Fruit fly (Drosophila melanogaster) whole organism, embryonic: ENCODE measurements around the gene Rtca.

Experiments
- Awh ChIP-seq: fragments of 200-800 bp; sonication (Bioruptor generic); IDR thresholded peaks from 2 replicates; pipeline ENCODE4, ENCODE4 v1.3.6; 2022; ENCODE audit warnings: missing biosample characterization, missing genetic modification characterization
- B-H1 ChIP-seq: fragments of 200-800 bp; sonication (Bioruptor generic); IDR thresholded peaks from 3 replicates; pipeline ENCODE4 v1.3.6; 2022; ENCODE audit warnings: missing biosample characterization, missing genetic modification characterization
- C15 ChIP-seq: fragments of 200-800 bp; sonication (Bioruptor generic); IDR thresholded peaks from 3 replicates; pipeline ENCODE4 v1.3.6; 2022; ENCODE audit warnings: missing biosample characterization, missing genetic modification characterization
- CG11504 ChIP-seq: fragments of 200-800 bp; sonication (Bioruptor generic); optimal IDR thresholded peaks from 3 replicates; lab custom pipeline; 2019; ENCODE audit warnings: missing biosample characterization, mild to moderate bottlenecking, missing genetic modification characterization, moderate library complexity
- CG12219 ChIP-seq: fragments of 200-800 bp; sonication (Bioruptor generic); optimal IDR thresholded peaks from 3 replicates; lab custom pipeline; 2018; ENCODE audit warnings: missing biosample characterization, mild to moderate bottlenecking, missing genetic modification characterization
- CG15011 ChIP-seq: fragments of 200-800 bp; sonication (Bioruptor generic); optimal IDR thresholded peaks from 3 replicates; lab custom pipeline; 2018; ENCODE audit warnings: missing biosample characterization, mild to moderate bottlenecking, missing genetic modification characterization
- CG16813 ChIP-seq: fragments of 200-800 bp; sonication (Bioruptor generic); IDR thresholded peaks from 3 replicates; pipeline ENCODE4 v1.3.6; 2022; ENCODE audit warnings: missing biosample characterization, missing genetic modification characterization; ENCODE audit not compliant: partially characterized antibody
- CG16863 ChIP-seq: fragments of 200-800 bp; sonication (Bioruptor generic); optimal IDR thresholded peaks from 3 replicates; lab custom pipeline; 2016; ENCODE audit warnings: missing biosample characterization, missing genetic modification characterization
- CG17328 ChIP-seq: fragments of 200-800 bp; sonication (Bioruptor generic); IDR thresholded peaks from 2 replicates; pipeline ENCODE4 v1.3.6; 2022; ENCODE audit warnings: missing biosample characterization, missing genetic modification characterization
- CG17829 ChIP-seq: fragments of 200-800 bp; optimal IDR thresholded peaks from 2 replicates; lab custom pipeline; 2019; ENCODE audit warnings: missing biosample characterization, mild to moderate bottlenecking, missing genetic modification characterization, moderate library complexity
- CG18262 ChIP-seq: fragments of 200-800 bp; optimal IDR thresholded peaks from 3 replicates; lab custom pipeline; 2019; ENCODE audit warnings: missing biosample characterization, mild to moderate bottlenecking, missing genetic modification characterization, moderate library complexity
- CG18476 ChIP-seq: fragments of 200-800 bp; sonication (Bioruptor generic); optimal IDR thresholded peaks from 2 replicates; lab custom pipeline; 2016; ENCODE audit warnings: missing biosample characterization, mild to moderate bottlenecking, missing genetic modification characterization
- CG2202 ChIP-seq: fragments of 200-800 bp; sonication (Bioruptor generic); optimal IDR thresholded peaks from 2 replicates; lab custom pipeline; 2018; ENCODE audit warnings: missing biosample characterization, mild to moderate bottlenecking, missing genetic modification characterization
- CG4360 ChIP-seq: fragments of 200-800 bp; sonication (Bioruptor generic); IDR thresholded peaks from 2 replicates; pipeline ENCODE4 v1.3.6; 2022; ENCODE audit warnings: missing biosample characterization, missing genetic modification characterization
- CG5953 ChIP-seq: fragments of 200-800 bp; sonication (Bioruptor generic); IDR thresholded peaks from 2 replicates; pipeline ENCODE4 v1.3.6; 2022; ENCODE audit warnings: missing biosample characterization, missing genetic modification characterization
- CG6654 ChIP-seq: fragments of 200-800 bp; sonication (Bioruptor generic); optimal IDR thresholded peaks from 2 replicates; lab custom pipeline; 2017; ENCODE audit warnings: missing biosample characterization, mild to moderate bottlenecking, missing genetic modification characterization
- CG6765 ChIP-seq: fragments of 200-800 bp; sonication (Bioruptor generic); optimal IDR thresholded peaks from 3 replicates; lab custom pipeline; 2017; ENCODE audit warnings: missing biosample characterization, mild to moderate bottlenecking, missing genetic modification characterization
- CG7786 ChIP-seq: fragments of 200-800 bp; sonication (Bioruptor generic); optimal IDR thresholded peaks from 2 replicates; lab custom pipeline; 2016; ENCODE audit warnings: missing biosample characterization, missing genetic modification characterization
- CG7963 ChIP-seq: fragments of 200-800 bp; sonication (Bioruptor generic); IDR thresholded peaks from 3 replicates; pipeline ENCODE4 v1.3.6; 2022; ENCODE audit warnings: missing biosample characterization, missing genetic modification characterization; ENCODE audit not compliant: partially characterized antibody
- CG8290 ChIP-seq, 3 experiments: fragments of 200-800 bp; sonication (Bioruptor generic); optimal IDR thresholded peaks; 2 replicates each; lab custom pipeline; 2016 to 2019; ENCODE audit warnings: missing biosample characterization in 3 of 3, missing genetic modification characterization in 3 of 3, mild to moderate bottlenecking in 2 of 3, moderate library complexity in 1 of 3
- Chrac-16 ChIP-seq: fragments of 200-800 bp; sonication (Bioruptor generic); optimal IDR thresholded peaks from 3 replicates; lab custom pipeline; 2016; ENCODE audit warnings: missing biosample characterization, missing genetic modification characterization
- CkIIα-i1 ChIP-seq: fragments of 200-800 bp; sonication (Bioruptor generic); IDR thresholded peaks from 2 replicates; pipeline ENCODE4 v1.3.6; 2022; ENCODE audit warnings: missing biosample characterization, missing genetic modification characterization
- CrebB ChIP-seq: fragments of 200-800 bp; sonication (Bioruptor generic); optimal IDR thresholded peaks from 3 replicates; lab custom pipeline; 2018; ENCODE audit warnings: missing biosample characterization, mild to moderate bottlenecking, missing genetic modification characterization
- Dfd ChIP-seq, 2 experiments: fragments of >200 bp; optimal IDR thresholded peaks; 2 replicates each; lab custom pipeline; 2017; ENCODE audit warnings: missing biosample characterization in 2 of 2, missing genetic modification characterization in 2 of 2
- Dip2 ChIP-seq: fragments of 200-800 bp; sonication (Bioruptor generic); IDR thresholded peaks from 2 replicates; pipeline ENCODE4 v1.3.6; 2022; ENCODE audit warnings: missing biosample characterization, missing genetic modification characterization
- Doc3 ChIP-seq: fragments of 200-800 bp; sonication (Bioruptor generic); IDR thresholded peaks from 3 replicates; pipeline ENCODE4 v1.3.6; 2022; ENCODE audit warnings: missing biosample characterization, missing genetic modification characterization; ENCODE audit not compliant: partially characterized antibody
- Fer2 ChIP-seq: fragments of 200-800 bp; sonication (Bioruptor generic); optimal IDR thresholded peaks from 2 replicates; lab custom pipeline; 2018; ENCODE audit warnings: missing biosample characterization, mild to moderate bottlenecking, missing genetic modification characterization, moderate library complexity
- HHEX ChIP-seq: fragments of 200-800 bp; sonication (Bioruptor generic); optimal IDR thresholded peaks from 3 replicates; lab custom pipeline; 2017; ENCODE audit warnings: missing biosample characterization, mild to moderate bottlenecking, missing genetic modification characterization, missing genetic modification reagents
- Hmr ChIP-seq: fragments of 200-800 bp; sonication (Bioruptor generic); optimal IDR thresholded peaks from 3 replicates; lab custom pipeline; 2017; ENCODE audit warnings: mild to moderate bottlenecking, missing biosample characterization, missing genetic modification reagents, missing genetic modification characterization
- MBD-R2 ChIP-seq: fragments of 200-800 bp; sonication (Bioruptor generic); IDR thresholded peaks from 2 replicates; pipeline ENCODE4 v1.3.6; 2022; ENCODE audit warnings: missing biosample characterization, missing genetic modification characterization
- NfI ChIP-seq: fragments of 200-800 bp; sonication (Bioruptor generic); optimal IDR thresholded peaks from 3 replicates; lab custom pipeline; 2018; ENCODE audit warnings: missing biosample characterization, mild to moderate bottlenecking, missing genetic modification characterization, moderate library complexity
- danr ChIP-seq: fragments of 200-800 bp; sonication (Bioruptor generic); IDR thresholded peaks from 2 replicates; pipeline ENCODE4 v1.3.6; 2022; ENCODE audit warnings: missing biosample characterization, missing genetic modification characterization
- dpn ChIP-seq, 2 experiments: fragments of 200-800 bp; sonication (Bioruptor generic); optimal IDR thresholded peaks; 3 replicates each; lab custom pipeline; 2016; ENCODE audit warnings: missing biosample characterization in 2 of 2, missing genetic modification characterization in 2 of 2
- exex ChIP-seq: fragments of 200-800 bp; sonication (Bioruptor generic); optimal IDR thresholded peaks from 4 replicates; lab custom pipeline; 2018; ENCODE audit warnings: missing biosample characterization, mild to moderate bottlenecking, missing genetic modification characterization, moderate library complexity
- fd64A ChIP-seq: fragments of 200-800 bp; sonication (Bioruptor generic); optimal IDR thresholded peaks from 3 replicates; lab custom pipeline; 2018; ENCODE audit warnings: missing biosample characterization, mild to moderate bottlenecking, missing genetic modification characterization
- ftz-f1 ChIP-seq: fragments of 200-800 bp; sonication (Bioruptor generic); optimal IDR thresholded peaks from 2 replicates; lab custom pipeline; 2016; ENCODE audit warnings: missing biosample characterization, missing genetic modification characterization
- ham ChIP-seq: fragments of 200-800 bp; sonication (Bioruptor generic); IDR thresholded peaks from 2 replicates; pipeline ENCODE4 v1.3.6; 2022; ENCODE audit warnings: missing biosample characterization, missing genetic modification characterization
- hb ChIP-seq: fragments of 200-800 bp; sonication (Bioruptor generic); IDR thresholded peaks from 3 replicates; pipeline ENCODE4 v1.3.6; 2022; ENCODE audit warnings: missing biosample characterization, missing genetic modification characterization; ENCODE audit not compliant: partially characterized antibody
- ind ChIP-seq: fragments of 200-800 bp; sonication (Bioruptor generic); optimal IDR thresholded peaks from 3 replicates; lab custom pipeline; 2016; ENCODE audit warnings: missing biosample characterization, missing genetic modification characterization
- ken ChIP-seq: fragments of 200-800 bp; sonication (Bioruptor generic); IDR thresholded peaks from 3 replicates; pipeline ENCODE4 v1.3.6; 2022; ENCODE audit warnings: missing biosample characterization, missing genetic modification characterization
- lbe ChIP-seq: fragments of 200-800 bp; sonication (Bioruptor generic); optimal IDR thresholded peaks from 2 replicates; lab custom pipeline; 2016; ENCODE audit warnings: missing biosample characterization, mild to moderate bottlenecking, missing genetic modification characterization
- lmd ChIP-seq: fragments of 200-800 bp; sonication (Bioruptor generic); IDR thresholded peaks from 2 replicates; pipeline ENCODE4 v1.3.6; 2022; ENCODE audit warnings: missing biosample characterization, missing genetic modification characterization
- odd ChIP-seq: fragments of 200-800 bp; sonication (Bioruptor generic); optimal IDR thresholded peaks from 2 replicates; lab custom pipeline; 2017; ENCODE audit warnings: missing biosample characterization, mild to moderate bottlenecking, missing genetic modification characterization
- peb ChIP-seq: fragments of 200-800 bp; sonication (Bioruptor generic); IDR thresholded peaks from 2 replicates; pipeline ENCODE4 v1.3.6; 2022; ENCODE audit warnings: missing biosample characterization, missing genetic modification characterization
- prd ChIP-seq, 3 experiments: fragments of >200 bp in 2 of 3; fragments of 200-800 bp in 1 of 3; sonication (Bioruptor generic) in 1 of 3; optimal IDR thresholded peaks in 2 of 3; IDR thresholded peaks in 1 of 3; 2 replicates in 2 of 3; 3 replicates in 1 of 3; pipeline versions ENCODE4 v1.3.6 to Lab custom; 2017 to 2022; ENCODE audit warnings: missing biosample characterization in 1 of 3, missing genetic modification characterization in 1 of 3
- sisA ChIP-seq: fragments of 200-800 bp; sonication (Bioruptor generic); IDR thresholded peaks from 2 replicates; pipeline ENCODE4 v1.3.6; 2022; ENCODE audit warnings: missing biosample characterization, missing genetic modification characterization
- stwl ChIP-seq: fragments of 200-800 bp; sonication (Bioruptor generic); optimal IDR thresholded peaks from 3 replicates; lab custom pipeline; 2018; ENCODE audit warnings: missing biosample characterization, mild to moderate bottlenecking, missing genetic modification characterization, moderate library complexity
- tio ChIP-seq: fragments of 200-800 bp; sonication (Bioruptor generic); optimal IDR thresholded peaks from 2 replicates; lab custom pipeline; 2017; ENCODE audit warnings: missing biosample characterization, missing genetic modification characterization, inconsistent platforms
- tx ChIP-seq: fragments of 200-800 bp; sonication (Bioruptor generic); optimal IDR thresholded peaks from 2 replicates; lab custom pipeline; 2016; ENCODE audit warnings: missing biosample characterization, missing genetic modification characterization
- zen2 ChIP-seq: fragments of 200-800 bp; sonication (Bioruptor generic); IDR thresholded peaks from 3 replicates; pipeline ENCODE4 v1.3.6; 2022; ENCODE audit warnings: missing biosample characterization, missing genetic modification characterization; ENCODE audit not compliant: partially characterized antibody

The Rtca gene

DNA sequence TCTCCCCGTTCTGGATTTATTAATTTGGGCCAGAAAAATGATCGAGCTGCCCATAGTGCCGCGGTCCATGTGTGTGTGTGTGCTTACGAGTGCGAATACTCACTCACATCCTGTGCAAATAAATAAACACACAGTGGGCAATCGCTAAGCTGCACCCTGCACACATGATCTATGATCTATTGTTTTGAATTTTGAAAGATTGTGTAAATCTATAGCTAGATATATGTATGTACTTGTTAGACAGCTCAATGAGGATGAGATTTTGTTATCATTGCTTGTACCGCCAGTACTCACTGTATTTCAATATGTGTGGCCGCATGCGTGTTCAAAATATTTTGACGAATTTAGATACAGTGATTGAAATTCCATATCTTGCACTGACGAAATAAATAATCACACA lies 10.9 kb downstream of the Rtca start (continued):
- TF ChIP-seq tio = no peak
- TF ChIP-seq lmd (GFP tag; lab: Robert Waterston, UW) = peak; percentile 78
- TF ChIP-seq Hmr (GFP tag; lab: Kevin White, UChicago) = peak; percentile 57
- no peak for TF ChIP-seq CG8290 (GFP tag; optimal IDR thresholded peaks at IDR 0.05; lab: Kevin White, UChicago)
- peak in 1 of 2 experiments; percentile 97 for TF ChIP-seq CG8290 (tag; optimal IDR thresholded peaks at IDR 0.05; lab: Kevin White, UChicago)
- TF ChIP-seq C15 (GFP tag; lab: Robert Waterston, UW) = no peak
- peak; percentile 41 for TF ChIP-seq CG11504 (tag; lab: Kevin White, UChicago)
- TF ChIP-seq Dip2 (GFP tag; lab: Robert Waterston, UW) = no peak
- TF ChIP-seq CG2202 (tag; lab: Kevin White, UChicago) = no peak
- no peak for TF ChIP-seq ftz-f1
- TF ChIP-seq CG5953 = no peak
- peak; percentile 5 for TF ChIP-seq exex (tag; lab: Kevin White, UChicago)
- TF ChIP-seq CG17829 (tag; lab: Kevin White, UChicago) = no peak
- TF ChIP-seq CrebB = peak; percentile 56
- TF ChIP-seq MBD-R2 (GFP tag; lab: Robert Waterston, UW) = peak; percentile 46; the same call in 1 of the 2 replicates
- TF ChIP-seq ken = no peak
- TF ChIP-seq stwl (tag; lab: Kevin White, UChicago) = no peak
- no peak for TF ChIP-seq CG16863 (GFP tag; lab: Kevin White, UChicago)
- TF ChIP-seq ham (GFP tag; lab: Robert Waterston, UW) = no peak
- no peak for TF ChIP-seq fd64A (GFP tag; lab: Kevin White, UChicago)
- TF ChIP-seq HHEX (GFP tag; lab: Kevin White, UChicago) = peak; percentile 58
- peak; percentile 38 for TF ChIP-seq sisA (GFP tag; lab: Robert Waterston, UW)
- no peak for TF ChIP-seq danr (GFP tag; lab: Robert Waterston, UW)
- peak; percentile 48; the same call in 2 of the 3 replicates for TF ChIP-seq B-H1 (GFP tag; lab: Robert Waterston, UW)
- 0 out of 2 replicates have a peak, but pooled peaks have one; percentile 17 for TF ChIP-seq CG17328
- TF ChIP-seq tx (GFP tag; lab: Kevin White, UChicago) = peak; percentile 1
- peak; percentile 48 for TF ChIP-seq Chrac-16 (GFP tag; lab: Kevin White, UChicago)
- TF ChIP-seq hb = no peak
- TF ChIP-seq zen2 (GFP tag; lab: Robert Waterston, UW) = no peak
- TF ChIP-seq odd (GFP tag; lab: Kevin White, UChicago) = no peak
- no peak for TF ChIP-seq CkIIα-i1 (GFP tag; lab: Robert Waterston, UW)
- TF ChIP-seq CG18262 (tag; lab: Kevin White, UChicago) = no peak
- TF ChIP-seq CG6765 (GFP tag; lab: Kevin White, UChicago) = no peak
- peak; percentile 51 to 53 for TF ChIP-seq dpn (GFP tag; optimal IDR thresholded peaks at IDR 0.05; lab: Kevin White, UChicago)
- TF ChIP-seq CG16813 (GFP tag; lab: Robert Waterston, UW) = no peak
- TF ChIP-seq Doc3 (GFP tag; lab: Robert Waterston, UW) = no peak
- TF ChIP-seq Fer2 = peak; percentile 21
- TF ChIP-seq NfI (GFP tag; lab: Kevin White, UChicago) = peak; percentile 73
- no peak for TF ChIP-seq CG7963
- TF ChIP-seq CG4360 (GFP tag; lab: Robert Waterston, UW) = no peak
- no peak for TF ChIP-seq peb
- TF ChIP-seq Awh = no peak
- TF ChIP-seq CG12219 (GFP tag; lab: Kevin White, UChicago) = peak; percentile 14
- peak; percentile 67 for TF ChIP-seq ind
- TF ChIP-seq CG7786 = peak; percentile 72
- no peak for TF ChIP-seq Dfd (GFP tag; optimal IDR thresholded peaks at IDR 0.05; lab: Kevin White, UChicago)
- no peak for TF ChIP-seq CG6654 (GFP tag; lab: Kevin White, UChicago)
- no peak for TF ChIP-seq CG18476
- no peak for TF ChIP-seq CG15011 (GFP tag; lab: Kevin White, UChicago)
- peak; percentile 80 for TF ChIP-seq lbe (GFP tag; lab: Kevin White, UChicago)
- no peak for TF ChIP-seq prd (optimal IDR thresholded peaks at IDR 0.05; lab: Kevin White, UChicago)
- peak; percentile 75 for TF ChIP-seq prd (GFP tag; IDR thresholded peaks at IDR 0.05; lab: Robert Waterston, UW)
